Worm (Caenorhabditis elegans): ENCODE results near the gene Y53F4B.36.

DNA sequence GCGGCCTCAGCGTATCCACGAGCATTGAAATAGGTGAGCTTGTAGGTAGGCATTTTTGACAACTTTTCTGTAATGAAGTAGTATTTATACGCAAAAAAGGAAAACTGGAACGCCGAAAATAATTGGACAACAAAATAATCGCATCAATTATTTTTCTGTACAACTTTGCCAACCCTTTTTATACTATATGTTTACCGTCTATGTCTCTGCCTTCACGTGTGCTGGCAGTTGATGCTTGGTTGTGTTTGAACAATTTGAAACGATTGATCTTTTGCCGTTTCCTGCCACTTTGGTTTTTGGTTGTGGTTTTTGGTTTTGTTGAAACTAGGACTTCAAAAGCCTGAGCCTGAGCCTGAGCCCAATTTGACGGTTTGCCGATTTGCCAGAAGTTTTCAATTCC, 8.4 kb upstream of the Y53F4B.36 start, which contains the start of gene gst-28:
- TF ChIP-seq nhr-11 (tag; optimal IDR thresholded peaks at IDR 0.05) (no peak), nhr-12 (tag; optimal IDR thresholded peaks at IDR 0.05) (no peak), lin-11 (tag; optimal IDR thresholded peaks at IDR 0.05) (no peak), ztf-11 (tag; optimal IDR thresholded peaks at IDR 0.05) (no peak), unc-62 (GFP tag; optimal IDR thresholded peaks at IDR 0.05) (no peak), elt-3 (tag; optimal IDR thresholded peaks at IDR 0.05) (no peak), snpc-4 (tag; optimal IDR thresholded peaks at IDR 0.05) (no peak), fos-1 (tag; optimal IDR thresholded peaks at IDR 0.05) (no peak), nhr-21 (tag; optimal IDR thresholded peaks at IDR 0.05) (no peak), elt-1 (tag; optimal IDR thresholded peaks at IDR 0.05) (no peak), mdl-1 (tag; optimal IDR thresholded peaks at IDR 0.05) (no peak), unc-55 (GFP tag; optimal IDR thresholded peaks at IDR 0.05) (no peak), skn-1 (tag; optimal IDR thresholded peaks at IDR 0.05) (no peak), unc-39 (tag; optimal IDR thresholded peaks at IDR 0.05) (no peak)
